Fruit fly (Drosophila melanogaster): ENCODE measurements around the gene RpL10Aa.

dm6 chr3R:15079185-15079584 is 42.0 kb downstream of the RpL10Aa start, which contains the start of gene CG6974:
- TF ChIP-seq pan (optimal IDR thresholded peaks at IDR 0.05) (no peak), EcR (GFP tag; optimal IDR thresholded peaks at IDR 0.05) (no peak), usp (GFP tag; optimal IDR thresholded peaks at IDR 0.05) (no peak), psq (optimal IDR thresholded peaks at IDR 0.05) (no peak), CG8478 (optimal IDR thresholded peaks at IDR 0.05) (no peak)

Data from whole organism.